Fruit fly (Drosophila melanogaster) whole organism, pupa: ENCODE data around the gene CG7294.

ENCODE experiments used
- CG10348 ChIP-seq: fragments of 200-800 bp; sonication (Bioruptor generic); IDR thresholded peaks from 2 replicates; pipeline ENCODE4 v1.3.6; 2022; ENCODE audit warnings: missing biosample characterization, missing genetic modification characterization
- CG12605 ChIP-seq: fragments of 200-800 bp; sonication (Bioruptor generic); IDR thresholded peaks from 2 replicates; pipeline ENCODE4 v1.3.6; 2022; ENCODE audit warnings: missing biosample characterization, missing genetic modification characterization
- CG14655 ChIP-seq: fragments of 200-800 bp; sonication (Bioruptor generic); optimal IDR thresholded peaks from 3 replicates; lab custom pipeline; 2017; ENCODE audit warnings: mild to moderate bottlenecking, missing biosample characterization, missing genetic modification reagents, missing genetic modification characterization
- CG15710 ChIP-seq: fragments of 200-800 bp; sonication (Bioruptor generic); optimal IDR thresholded peaks from 2 replicates; lab custom pipeline; 2018; ENCODE audit warnings: missing biosample characterization, mild to moderate bottlenecking, missing genetic modification characterization, moderate library complexity
- CG17806 ChIP-seq: fragments of 200-800 bp; sonication (Bioruptor generic); optimal IDR thresholded peaks from 2 replicates; lab custom pipeline; 2018; ENCODE audit warnings: missing biosample characterization, mild to moderate bottlenecking, missing genetic modification characterization, moderate library complexity
- CG32121 ChIP-seq: fragments of 200-800 bp; sonication (Bioruptor generic); IDR thresholded peaks from 2 replicates; pipeline ENCODE4 v1.3.6; 2022; ENCODE audit warnings: missing biosample characterization, missing genetic modification characterization
- CG34367 ChIP-seq: fragments of 200-800 bp; sonication (Bioruptor generic); optimal IDR thresholded peaks from 2 replicates; lab custom pipeline; 2018; ENCODE audit warnings: missing biosample characterization, mild to moderate bottlenecking, missing genetic modification characterization
- CG4496 ChIP-seq: fragments of 200-800 bp; sonication (Bioruptor generic); IDR thresholded peaks from 3 replicates; pipeline ENCODE4 v1.3.6; 2022; ENCODE audit warnings: missing biosample characterization, missing genetic modification characterization
- CG8159 ChIP-seq: fragments of 200-800 bp; sonication (Bioruptor generic); optimal IDR thresholded peaks from 3 replicates; lab custom pipeline; 2018; ENCODE audit warnings: missing biosample characterization, mild to moderate bottlenecking, missing genetic modification characterization, moderate library complexity
- CG8301 ChIP-seq: fragments of 200-800 bp; sonication (Bioruptor generic); optimal IDR thresholded peaks from 2 replicates; lab custom pipeline; 2018; ENCODE audit warnings: missing biosample characterization, mild to moderate bottlenecking, missing genetic modification characterization
- CG9948 ChIP-seq: fragments of 200-800 bp; sonication (Bioruptor generic); optimal IDR thresholded peaks from 2 replicates; lab custom pipeline; 2018; ENCODE audit warnings: missing biosample characterization, mild to moderate bottlenecking, missing genetic modification characterization, moderate library complexity
- D1 ChIP-seq: fragments of 200-800 bp; sonication (Bioruptor generic); optimal IDR thresholded peaks from 2 replicates; lab custom pipeline; 2018; ENCODE audit warnings: missing biosample characterization, mild to moderate bottlenecking, missing genetic modification characterization, moderate library complexity
- EcR ChIP-seq: fragments of 200-800 bp; sonication (Bioruptor generic); optimal IDR thresholded peaks from 3 replicates; lab custom pipeline; 2019; ENCODE audit warnings: missing biosample characterization, missing genetic modification characterization, mild to moderate bottlenecking, moderate library complexity, missing genetic modification reagents
- Ets98B ChIP-seq: fragments of 200-800 bp; sonication (Bioruptor generic); IDR thresholded peaks from 2 replicates; pipeline ENCODE4 v1.3.6; 2022; ENCODE audit warnings: missing biosample characterization, missing genetic modification characterization
- Pif1A ChIP-seq: fragments of 200-800 bp; sonication (Bioruptor generic); optimal IDR thresholded peaks from 3 replicates; lab custom pipeline; 2016; ENCODE audit warnings: missing biosample characterization, missing genetic modification characterization
- Pif1B ChIP-seq: fragments of 200-800 bp; sonication (Bioruptor generic); optimal IDR thresholded peaks from 3 replicates; lab custom pipeline; 2016; ENCODE audit warnings: missing biosample characterization, missing genetic modification characterization
- Snoo ChIP-seq: fragments of 200-800 bp; sonication (Bioruptor generic); optimal IDR thresholded peaks from 3 replicates; lab custom pipeline; 2017; ENCODE audit warnings: missing biosample characterization, mild to moderate bottlenecking, missing genetic modification characterization, inconsistent platforms
- fd96Ca ChIP-seq: fragments of 200-800 bp; sonication (Bioruptor generic); IDR thresholded peaks from 3 replicates; pipeline ENCODE4 v1.3.6; 2022; ENCODE audit warnings: missing biosample characterization, missing genetic modification characterization
- gl ChIP-seq: fragments of 200-800 bp; sonication (Bioruptor generic); optimal IDR thresholded peaks from 2 replicates; lab custom pipeline; 2018; ENCODE audit warnings: missing biosample characterization, mild to moderate bottlenecking, missing genetic modification characterization
- rn ChIP-seq: fragments of 200-800 bp; sonication (Bioruptor generic); IDR thresholded peaks from 2 replicates; pipeline ENCODE4 v1.3.6; 2022; ENCODE audit warnings: missing biosample characterization, missing genetic modification characterization

Gene CG7294

DNA sequence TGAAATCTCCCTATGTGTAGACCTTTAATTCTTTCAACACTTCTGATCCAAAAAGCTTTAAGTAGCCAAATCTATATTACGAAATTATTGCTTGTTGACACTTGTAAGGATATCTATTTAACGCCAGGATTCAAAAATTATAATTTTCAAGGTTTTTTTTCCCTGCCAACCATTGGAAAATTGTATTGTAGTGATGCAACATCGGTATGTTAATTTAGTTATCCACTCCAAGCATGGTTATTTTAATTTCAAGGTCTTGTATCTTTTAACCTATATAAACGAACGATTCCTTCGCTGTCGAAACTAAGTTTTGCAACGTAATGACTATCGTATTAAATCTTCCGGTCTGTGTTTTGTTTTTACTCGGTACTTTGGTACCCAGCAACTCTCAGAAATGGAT, 43.0 kb downstream of the CG7294 start, which contains the start of gene CG17097:
TSS of gene CG17097 (plus strand) at position 301 of the 400 bp plus-strand sequence.
- no peak for TF ChIP-seq CG12605 (GFP tag; lab: Robert Waterston, UW)
- TF ChIP-seq CG9948 (tag; lab: Kevin White, UChicago) = no peak
- no peak for TF ChIP-seq CG14655 (GFP tag; lab: Kevin White, UChicago)
- no peak for TF ChIP-seq fd96Ca (GFP tag; lab: Robert Waterston, UW)
- no peak for TF ChIP-seq CG8159 (tag; lab: Kevin White, UChicago)
- TF ChIP-seq Pif1B (GFP tag; lab: Kevin White, UChicago) = no peak
- TF ChIP-seq D1 (tag; lab: Kevin White, UChicago) = no peak
- no peak for TF ChIP-seq CG32121 (GFP tag; lab: Robert Waterston, UW)
- no peak for TF ChIP-seq CG8301 (tag; lab: Kevin White, UChicago)
- no peak for TF ChIP-seq Pif1A
- no peak for TF ChIP-seq CG15710
- TF ChIP-seq gl (tag; lab: Kevin White, UChicago) = no peak
- TF ChIP-seq rn (GFP tag; lab: Robert Waterston, UW) = no peak
- TF ChIP-seq Snoo (tag; lab: Kevin White, UChicago) = no peak

DNA sequence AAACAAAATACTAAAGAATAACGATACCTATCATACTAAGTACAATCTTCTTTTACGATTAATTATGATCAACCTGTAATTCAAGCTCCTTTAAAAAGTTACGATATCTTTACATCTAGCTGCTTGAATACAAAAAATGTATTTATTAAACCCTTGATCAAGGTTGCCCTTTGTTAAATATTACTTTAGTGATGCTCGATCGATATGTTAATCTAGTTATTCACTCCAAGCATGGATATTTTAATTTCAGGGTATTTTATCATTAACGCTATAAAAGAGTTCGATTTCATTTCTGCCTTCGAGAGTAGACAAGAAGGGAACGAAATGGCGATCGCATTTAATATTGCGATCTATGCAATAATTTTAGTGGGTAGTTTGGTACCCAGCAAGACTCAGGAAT, 45.4 kb downstream of the CG7294 start, which contains the start of gene CG18284:
TSS of gene CG18284 (plus strand) at position 301 of the 400 bp plus-strand sequence.
- TF ChIP-seq EcR (GFP tag; lab: Kevin White, UChicago) (no peak), Ets98B (GFP tag; lab: Robert Waterston, UW) (no peak), CG4496 (GFP tag; lab: Robert Waterston, UW) (no peak), gl (tag; lab: Kevin White, UChicago) (no peak), Pif1B (GFP tag; lab: Kevin White, UChicago) (no peak), CG8159 (tag; lab: Kevin White, UChicago) (no peak), CG9948 (tag; lab: Kevin White, UChicago) (no peak), Snoo (tag; lab: Kevin White, UChicago) (no peak), CG34367 (tag; lab: Kevin White, UChicago) (no peak), CG10348 (GFP tag; lab: Robert Waterston, UW) (no peak), CG8301 (tag; lab: Kevin White, UChicago) (no peak), CG15710 (no peak), D1 (tag; lab: Kevin White, UChicago) (no peak)

DNA sequence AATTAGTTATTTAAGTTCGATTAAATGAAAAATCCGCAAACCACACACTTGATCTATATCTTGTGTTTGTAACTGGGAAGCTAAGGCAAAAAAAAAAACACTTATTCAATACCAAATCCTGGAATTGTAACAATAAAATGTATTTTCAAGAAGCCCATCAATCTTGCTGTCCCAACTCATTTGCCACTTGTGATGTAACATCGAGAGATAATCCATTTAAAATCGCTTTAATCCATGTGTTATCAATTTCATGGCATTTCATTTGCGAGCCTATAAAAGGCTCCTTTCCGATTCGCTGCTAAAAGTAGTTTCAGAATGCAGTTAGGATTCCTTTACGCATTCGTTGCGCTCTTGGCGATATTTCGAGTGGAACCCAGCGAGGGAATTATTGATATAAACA, 49.4 kb downstream of the CG7294 start, which contains the start of gene CG31872:
TSS of gene CG31872 (plus strand) at position 301 of the 400 bp plus-strand sequence.
- TF ChIP-seq CG17806 (tag; lab: Kevin White, UChicago) (no peak), D1 (tag; lab: Kevin White, UChicago) (no peak)
